Fruit fly (Drosophila melanogaster) Kc167 (cell line): Measurements from ENCODE around the gene Sfp93F.
"Not testable (repeated sequence)": the region's sequence is repeated elsewhere in the genome, so short reads cannot be mapped to it uniquely, and the experiment has no call there.

Source experiments
- Sin3A ChIP-seq: fragments of >200 bp; optimal IDR thresholded peaks from 2 replicates; lab custom pipeline; 2018; ENCODE audit warnings: missing external identifiers
- h ChIP-seq: fragments of >200 bp; optimal IDR thresholded peaks from 3 replicates; lab custom pipeline; 2018; ENCODE audit warnings: missing external identifiers
- psq ChIP-seq: fragments of >200 bp; optimal IDR thresholded peaks from 2 replicates; lab custom pipeline; 2017; ENCODE audit warnings: missing external identifiers
- ttk ChIP-seq: sonication (Bioruptor generic); optimal IDR thresholded peaks from 2 replicates; lab custom pipeline; 2017; ENCODE audit warnings: missing external identifiers

DNA sequence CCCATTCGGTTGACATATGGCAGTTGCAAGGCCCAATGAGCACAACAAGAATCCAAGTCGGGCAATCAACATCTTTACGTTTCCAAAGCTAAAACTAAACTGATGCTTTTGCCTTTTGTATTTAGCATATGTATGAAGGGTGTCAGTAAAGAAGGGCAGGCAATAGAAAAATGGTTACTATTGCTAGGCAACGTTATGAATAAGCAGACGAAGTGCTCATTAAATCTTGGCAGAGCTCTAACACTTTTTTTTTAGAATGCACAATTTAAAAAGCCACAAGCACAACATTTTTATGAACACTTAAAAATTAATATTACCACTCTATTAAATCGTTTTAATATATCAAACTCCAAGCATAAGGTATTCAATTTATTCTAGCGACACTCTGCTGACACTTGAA, at the start of gene Sfp93F:
- not testable (repeated sequence) for TF ChIP-seq Sin3A (lab: Kevin White, UChicago); h (lab: Kevin White, UChicago); psq; ttk (lab: Kevin White, UChicago)
